Worm (Caenorhabditis elegans) whole organism, late embryonic: ENCODE data around the gene R08F11.1.

Source experiments
- C08G9.2 ChIP-seq: sonication (generic microtip); optimal IDR thresholded peaks from 2 replicates; lab custom pipeline; 2016; ENCODE audit warnings: mild to moderate bottlenecking, missing genetic modification characterization, moderate library complexity, missing compliant biosample characterization
- F13H6.1 ChIP-seq: sonication (generic microtip); optimal IDR thresholded peaks from 2 replicates; lab custom pipeline; 2016; ENCODE audit warnings: missing genetic modification characterization, missing compliant biosample characterization
- K02D7.2 ChIP-seq: sonication (generic microtip); optimal IDR thresholded peaks from 2 replicates; lab custom pipeline; 2017; ENCODE audit warnings: mild to moderate bottlenecking, missing genetic modification characterization, missing compliant biosample characterization
- T23F11.4 ChIP-seq: fragments of 200-800 bp; sonication (Bioruptor generic); optimal IDR thresholded peaks from 2 replicates; lab custom pipeline; 2018; ENCODE audit warnings: mild to moderate bottlenecking, missing genetic modification characterization, missing compliant biosample characterization
- ahr-1 ChIP-seq: sonication (generic microtip); optimal IDR thresholded peaks from 2 replicates; lab custom pipeline; 2016; ENCODE audit warnings: missing genetic modification characterization, missing compliant biosample characterization
- ama-1 ChIP-seq: fragments of 150-350 bp; optimal IDR thresholded peaks from 2 replicates; lab custom pipeline; 2014
- ceh-14 ChIP-seq: sonication (generic microtip); optimal IDR thresholded peaks from 2 replicates; lab custom pipeline; 2016; ENCODE audit warnings: missing genotype, missing genetic modification characterization, missing compliant biosample characterization
- ceh-18 ChIP-seq: sonication (generic microtip); optimal IDR thresholded peaks from 2 replicates; lab custom pipeline; 2016; ENCODE audit warnings: missing genetic modification characterization, missing compliant biosample characterization
- ceh-19 ChIP-seq: fragments of 200-800 bp; sonication (Bioruptor generic); optimal IDR thresholded peaks from 2 replicates; lab custom pipeline; 2018; ENCODE audit warnings: mild to moderate bottlenecking, missing genetic modification characterization, missing compliant biosample characterization
- ceh-24 ChIP-seq: sonication (generic microtip); optimal IDR thresholded peaks from 2 replicates; lab custom pipeline; 2016; ENCODE audit warnings: mild to moderate bottlenecking, missing genetic modification characterization, missing compliant biosample characterization
- ceh-30 ChIP-seq: fragments of 150-350 bp; optimal IDR thresholded peaks from 2 replicates; lab custom pipeline; 2014; ENCODE audit warnings: missing biosample characterization, missing genetic modification characterization
- ceh-31 ChIP-seq: sonication (generic microtip); optimal IDR thresholded peaks from 2 replicates; lab custom pipeline; 2016; ENCODE audit warnings: missing genetic modification characterization, missing compliant biosample characterization
- ceh-34 ChIP-seq: sonication (generic microtip); optimal IDR thresholded peaks from 2 replicates; lab custom pipeline; 2016; ENCODE audit warnings: mild to moderate bottlenecking, missing genetic modification characterization, missing compliant biosample characterization
- ceh-45 ChIP-seq: fragments of 200-800 bp; sonication (Bioruptor generic); IDR thresholded peaks from 2 replicates; pipeline ENCODE4 v1.3.6; 2022; ENCODE audit warnings: missing genetic modification reagents, missing genetic modification characterization, missing compliant biosample characterization
- dve-1 ChIP-seq: sonication (generic microtip); optimal IDR thresholded peaks from 2 replicates; lab custom pipeline; 2017; ENCODE audit warnings: antibody characterized with exemption, mild to moderate bottlenecking, missing genetic modification characterization, missing compliant biosample characterization
- elt-2 ChIP-seq: sonication (generic microtip); optimal IDR thresholded peaks from 2 replicates; lab custom pipeline; 2016; ENCODE audit warnings: missing genetic modification reagents, missing genetic modification characterization, missing compliant biosample characterization
- fax-1 ChIP-seq: sonication (generic microtip); optimal IDR thresholded peaks from 2 replicates; lab custom pipeline; 2016; ENCODE audit warnings: missing genotype, missing genetic modification characterization, missing compliant biosample characterization
- fkh-10 ChIP-seq: fragments of 150-350 bp; optimal IDR thresholded peaks from 2 replicates; lab custom pipeline; 2014; ENCODE audit warnings: missing biosample characterization, missing genetic modification reagents, missing genetic modification characterization
- hlh-13 ChIP-seq: fragments of 200-800 bp; sonication (Bioruptor generic); optimal IDR thresholded peaks from 2 replicates; lab custom pipeline; 2018; ENCODE audit warnings: mild to moderate bottlenecking, missing genetic modification characterization, missing compliant biosample characterization
- hlh-30 ChIP-seq: sonication (generic microtip); optimal IDR thresholded peaks from 2 replicates; lab custom pipeline; 2017; ENCODE audit warnings: antibody characterized with exemption, missing genetic modification characterization, missing compliant biosample characterization; ENCODE audit not compliant: insufficient read depth
- hlh-8 ChIP-seq: sonication (generic microtip); optimal IDR thresholded peaks from 2 replicates; lab custom pipeline; 2016; ENCODE audit warnings: missing genotype, missing genetic modification characterization, missing compliant biosample characterization
- lim-6 ChIP-seq: sonication (generic microtip); optimal IDR thresholded peaks from 2 replicates; lab custom pipeline; 2016; ENCODE audit warnings: missing genetic modification characterization, missing compliant biosample characterization
- madf-2 ChIP-seq: sonication (generic microtip); optimal IDR thresholded peaks from 2 replicates; lab custom pipeline; 2017; ENCODE audit warnings: missing genetic modification characterization, missing compliant biosample characterization
- nhr-232 ChIP-seq: sonication (generic microtip); optimal IDR thresholded peaks from 2 replicates; lab custom pipeline; 2016; ENCODE audit warnings: missing genetic modification characterization, missing compliant biosample characterization
- pha-4 ChIP-seq: fragments of 150-350 bp; optimal IDR thresholded peaks from 2 replicates; lab custom pipeline; 2018; ENCODE audit warnings: missing biosample characterization, missing genetic modification reagents, missing genetic modification characterization
- pros-1 ChIP-seq: fragments of 150-350 bp; optimal IDR thresholded peaks from 2 replicates; lab custom pipeline; 2014; ENCODE audit warnings: missing biosample characterization, missing genetic modification reagents, missing genetic modification characterization
- ref-2 ChIP-seq: sonication (generic microtip); optimal IDR thresholded peaks from 2 replicates; lab custom pipeline; 2016; ENCODE audit warnings: missing genetic modification characterization, missing compliant biosample characterization
- sdc-2 ChIP-seq: sonication (generic microtip); optimal IDR thresholded peaks from 2 replicates; lab custom pipeline; 2016; ENCODE audit warnings: missing genotype, missing genetic modification characterization, missing compliant biosample characterization
- sox-2 ChIP-seq: fragments of 200-800 bp; sonication (Bioruptor generic); IDR thresholded peaks from 2 replicates; pipeline ENCODE4 v1.3.6; 2022; ENCODE audit warnings: missing genetic modification reagents, missing genetic modification characterization, missing compliant biosample characterization
- sox-4 ChIP-seq: sonication (generic microtip); optimal IDR thresholded peaks from 2 replicates; lab custom pipeline; 2017; ENCODE audit warnings: mild to moderate bottlenecking, missing genetic modification characterization, inconsistent platforms, missing compliant biosample characterization
- unc-3 ChIP-seq, 2 experiments: fragments of 200-800 bp in 1 of 2; sonication (Bioruptor generic) in 1 of 2; sonication (generic microtip) in 1 of 2; conservative IDR thresholded peaks in 1 of 2; optimal IDR thresholded peaks in 1 of 2; 2 replicates each; pipeline versions ENCODE4 v1.3.6 to Lab custom; 2016 to 2022; ENCODE audit warnings: missing compliant biosample characterization in 2 of 2, missing genetic modification characterization in 2 of 2, missing genetic modification reagents in 1 of 2
- unc-42 ChIP-seq: sonication (generic microtip); optimal IDR thresholded peaks from 2 replicates; lab custom pipeline; 2016; ENCODE audit warnings: missing genotype, missing genetic modification characterization, missing compliant biosample characterization
- unc-55 ChIP-seq: sonication (generic microtip); optimal IDR thresholded peaks from 2 replicates; lab custom pipeline; 2017; ENCODE audit warnings: missing biosample characterization, missing genetic modification reagents, missing genetic modification characterization
- unc-86 ChIP-seq: sonication (generic microtip); optimal IDR thresholded peaks from 2 replicates; lab custom pipeline; 2016; ENCODE audit warnings: missing genetic modification characterization, missing compliant biosample characterization
- zip-5 ChIP-seq: sonication (generic microtip); optimal IDR thresholded peaks from 2 replicates; lab custom pipeline; 2016; ENCODE audit warnings: missing genetic modification characterization, missing compliant biosample characterization
- ztf-16 ChIP-seq: sonication (generic microtip); optimal IDR thresholded peaks from 2 replicates; lab custom pipeline; 2017; ENCODE audit warnings: missing genetic modification characterization, missing compliant biosample characterization

R08F11.1 gene

ce11 chrV:3799737-3800136 is 15.7 kb upstream of the R08F11.1 start:
- TF ChIP-seq ceh-45 = no peak
- no peak for TF ChIP-seq hlh-8 (tag; lab: Kevin White, UChicago)
- no peak for TF ChIP-seq pha-4 (tag; lab: Kevin White, UChicago)
- no peak for TF ChIP-seq fkh-10
- no peak for TF ChIP-seq unc-3 (GFP tag; conservative IDR thresholded peaks at IDR 0.05; lab: Robert Waterston, UW)
- TF ChIP-seq unc-3 (tag; optimal IDR thresholded peaks at IDR 0.05; lab: Kevin White, UChicago) = no peak
- TF ChIP-seq madf-2 (tag; lab: Kevin White, UChicago) = no peak
- no peak for TF ChIP-seq sox-4 (tag; lab: Kevin White, UChicago)
- no peak for TF ChIP-seq ama-1 (lab: Kevin White, UChicago)
- no peak for TF ChIP-seq K02D7.2
- TF ChIP-seq pros-1 (tag; lab: Kevin White, UChicago) = no peak
- no peak for TF ChIP-seq sox-2 (GFP tag; lab: Robert Waterston, UW)
- TF ChIP-seq lim-6 (tag; lab: Kevin White, UChicago) = no peak
- no peak for TF ChIP-seq nhr-232 (tag; lab: Kevin White, UChicago)
- TF ChIP-seq T23F11.4 (GFP tag; lab: Kevin White, UChicago) = no peak
- TF ChIP-seq ceh-34 = no peak
- TF ChIP-seq ztf-16 (tag; lab: Kevin White, UChicago) = no peak
- TF ChIP-seq fax-1 (tag; lab: Kevin White, UChicago) = no peak

ce11 chrV:3790424-3790823 is 6.4 kb upstream of the R08F11.1 start:
- TF ChIP-seq ceh-30 = no peak
- no peak for TF ChIP-seq ref-2
- TF ChIP-seq ceh-14 (tag; lab: Kevin White, UChicago) = no peak
- no peak for TF ChIP-seq sdc-2 (tag; lab: Kevin White, UChicago)
- TF ChIP-seq pha-4 (tag; lab: Kevin White, UChicago) = no peak
- no peak for TF ChIP-seq C08G9.2 (tag; lab: Kevin White, UChicago)
- TF ChIP-seq madf-2 (tag; lab: Kevin White, UChicago) = no peak
- TF ChIP-seq hlh-13 (GFP tag; lab: Kevin White, UChicago) = no peak
- TF ChIP-seq ceh-19 (GFP tag; lab: Kevin White, UChicago) = no peak
- no peak for TF ChIP-seq unc-86 (tag; lab: Kevin White, UChicago)
- no peak for TF ChIP-seq ama-1 (lab: Kevin White, UChicago)
- no peak for TF ChIP-seq ahr-1 (tag; lab: Kevin White, UChicago)

ce11 chrV:3789770-3790169 is 5.8 kb upstream of the R08F11.1 start, which contains the start of gene R08F11.7:
R08F11.7 (plus strand) TSS chrV:3790070.
- TF ChIP-seq unc-42 (tag; lab: Kevin White, UChicago) (no peak), T23F11.4 (GFP tag; lab: Kevin White, UChicago) (no peak), lim-6 (tag; lab: Kevin White, UChicago) (no peak), ceh-31 (tag; lab: Kevin White, UChicago) (no peak), elt-2 (tag; lab: Kevin White, UChicago) (no peak), unc-55 (GFP tag; lab: Kevin White, UChicago) (no peak), F13H6.1 (tag; lab: Kevin White, UChicago) (no peak), hlh-30 (tag; lab: Kevin White, UChicago) (no peak)

- TF ChIP-seq sdc-2 (tag; lab: Kevin White, UChicago) (no peak), zip-5 (tag; lab: Kevin White, UChicago) (no peak), unc-86 (tag; lab: Kevin White, UChicago) (no peak), sox-2 (GFP tag; lab: Robert Waterston, UW) (no peak), ceh-24 (tag; lab: Kevin White, UChicago) (no peak), dve-1 (tag; lab: Kevin White, UChicago) (no peak), ama-1 (lab: Kevin White, UChicago) (no peak), ceh-18 (tag; lab: Kevin White, UChicago) (no peak), K02D7.2 (no peak)
Observed at ce11 chrV:3788538-3788937, 4.5 kb upstream of the R08F11.1 start.
